Fruit fly (Drosophila melanogaster) whole organism: ENCODE data around the gene CG32036.

Source experiments
- CG8478 ChIP-seq: fragments of >200 bp; optimal IDR thresholded peaks from 2 replicates; lab custom pipeline; 2018; ENCODE audit warnings: inconsistent platforms
- Dll ChIP-seq: fragments of >200 bp; optimal IDR thresholded peaks from 2 replicates; lab custom pipeline; 2017
- EcR ChIP-seq, 2 experiments: fragments of >200 bp; optimal IDR thresholded peaks; 2 replicates each; lab custom pipeline; 2017; ENCODE audit warnings: missing biosample characterization in 2 of 2, missing genetic modification characterization in 2 of 2, missing genetic modification reagents in 2 of 2
- pan ChIP-seq: fragments of >200 bp; optimal IDR thresholded peaks from 2 replicates; lab custom pipeline; 2017
- psq ChIP-seq: fragments of >200 bp; optimal IDR thresholded peaks from 2 replicates; lab custom pipeline; 2017
- usp ChIP-seq: fragments of >200 bp; optimal IDR thresholded peaks from 2 replicates; lab custom pipeline; 2017; ENCODE audit warnings: missing biosample characterization, missing genetic modification characterization, mixed read lengths

Gene CG32036

DNA sequence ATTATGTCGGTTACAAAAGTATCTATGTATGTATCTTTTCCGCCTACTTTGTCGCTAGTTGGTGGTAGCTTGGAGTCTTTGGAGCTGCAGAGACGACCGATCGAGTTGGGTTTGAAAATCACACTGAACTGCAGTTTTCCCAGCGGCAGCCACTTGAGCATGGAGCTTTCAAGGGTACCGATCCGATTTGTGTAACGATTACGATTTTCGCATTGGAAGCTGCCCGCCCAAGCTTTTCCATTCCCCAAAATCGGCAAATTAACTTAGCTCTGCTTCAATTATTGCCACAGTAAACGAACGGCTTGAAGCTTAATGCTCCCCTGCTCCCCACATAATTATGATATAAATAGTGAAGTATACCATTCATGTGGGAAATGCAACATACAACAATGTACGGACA lies at the start of gene CG32036:
CG32036 (minus strand) TSS at position 101 of the 400 bp plus-strand sequence.
- TF ChIP-seq EcR (GFP tag; optimal IDR thresholded peaks at IDR 0.05; lab: Kevin White, UChicago) (no peak), usp (GFP tag; lab: Kevin White, UChicago) (no peak), CG8478 (lab: Kevin White, UChicago) (no peak), pan (lab: Kevin White, UChicago) (no peak), psq (lab: Kevin White, UChicago) (no peak), Dll (lab: Kevin White, UChicago) (no peak)

DNA sequence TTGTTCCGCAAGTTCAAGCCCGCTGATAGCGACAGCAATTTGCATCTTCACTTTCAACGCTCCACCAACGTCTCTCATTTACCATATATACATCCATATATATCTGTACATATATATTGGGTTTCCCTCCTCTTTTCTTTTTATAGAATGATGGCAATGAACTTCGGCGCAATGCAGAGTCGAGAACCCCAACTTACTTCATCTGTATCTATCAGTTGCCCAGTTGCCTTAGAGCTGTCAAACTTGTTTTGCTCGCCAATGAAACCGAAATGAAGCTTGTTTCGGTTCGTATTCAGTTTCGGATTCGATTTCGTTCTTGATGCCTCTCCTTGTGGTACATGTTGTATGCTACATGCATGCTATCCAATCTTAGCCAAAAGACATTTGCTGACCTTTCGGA lies 39.8 kb upstream of the CG32036 start, which contains the start of gene Or67a:
Or67a (plus strand) TSS at position 233 of the 400 bp plus-strand sequence.
- TF ChIP-seq EcR (GFP tag; optimal IDR thresholded peaks at IDR 0.05; lab: Kevin White, UChicago) = peak in 1 of 2 experiments; percentile 87
- no peak for TF ChIP-seq CG8478 (lab: Kevin White, UChicago)

DNA sequence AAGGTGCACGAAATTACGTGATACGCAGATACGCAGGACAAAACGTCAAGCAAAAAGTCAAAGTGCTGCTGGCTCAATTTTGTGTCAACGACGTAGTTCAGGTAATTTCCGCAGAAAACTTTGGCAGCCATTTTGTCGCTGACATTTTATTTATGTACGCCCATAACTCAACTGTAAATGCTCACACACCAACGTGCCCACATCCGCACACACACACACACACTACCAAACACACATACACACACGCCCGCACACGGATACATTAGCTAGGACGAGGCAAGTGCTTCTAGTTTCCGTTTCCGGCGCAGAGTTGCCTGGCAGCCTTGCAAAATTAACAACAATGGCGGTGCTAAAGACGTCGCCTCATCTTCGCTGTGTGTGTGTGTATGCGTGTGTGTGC lies 36.4 kb upstream of the CG32036 start, which contains the start of gene CG33700:
CG33700 (minus strand) TSS at position 101 of the 400 bp plus-strand sequence.
- TF ChIP-seq pan (lab: Kevin White, UChicago) (no peak), EcR (GFP tag; optimal IDR thresholded peaks at IDR 0.05; lab: Kevin White, UChicago) (no peak), Dll (lab: Kevin White, UChicago) (no peak), psq (lab: Kevin White, UChicago) (no peak), CG8478 (lab: Kevin White, UChicago) (no peak), usp (GFP tag; lab: Kevin White, UChicago) (no peak)

DNA sequence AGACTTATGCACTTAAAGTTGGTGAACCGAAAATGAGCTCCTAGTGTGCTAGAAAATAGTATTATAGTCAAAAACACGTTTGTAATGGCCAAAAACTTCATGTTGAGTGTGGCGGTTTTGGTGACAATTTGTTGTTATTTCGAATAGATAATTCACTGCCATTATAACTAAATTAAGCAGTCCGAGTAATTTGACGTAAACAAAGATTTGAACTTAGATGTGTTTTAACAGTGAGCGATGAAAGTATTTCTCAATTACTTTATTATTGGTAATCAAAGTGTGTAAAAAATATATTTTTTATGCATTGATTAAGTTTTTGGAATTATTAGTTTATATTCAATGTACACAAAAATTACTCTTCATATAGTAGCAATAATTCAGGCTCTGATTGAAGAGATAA lies 24.3 kb upstream of the CG32036 start, which contains the start of gene CG33702:
CG33702 (minus strand) TSS at position 101 of the 400 bp plus-strand sequence.
- TF ChIP-seq Dll (lab: Kevin White, UChicago) (no peak), pan (lab: Kevin White, UChicago) (no peak), CG8478 (lab: Kevin White, UChicago) (no peak), usp (GFP tag; lab: Kevin White, UChicago) (no peak), EcR (GFP tag; optimal IDR thresholded peaks at IDR 0.05; lab: Kevin White, UChicago) (no peak), psq (lab: Kevin White, UChicago) (no peak)

DNA sequence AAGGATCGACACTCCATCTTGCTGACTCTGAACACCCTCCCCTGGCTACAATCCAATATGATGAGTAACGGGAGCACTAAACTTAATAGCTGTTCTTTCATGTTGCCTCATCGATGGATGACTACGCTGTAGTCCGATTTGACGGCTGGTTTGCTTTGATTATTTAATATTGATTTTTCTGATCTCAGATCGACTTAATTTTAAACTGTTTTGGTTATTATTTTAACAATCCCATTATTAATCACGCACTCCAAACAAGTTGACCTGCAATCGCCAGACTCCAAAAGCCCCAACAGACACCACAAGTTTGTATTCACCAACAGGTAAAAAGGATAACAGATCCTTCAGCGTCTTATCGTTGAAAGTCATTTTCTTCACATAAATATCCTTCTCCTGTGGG lies 23.5 kb upstream of the CG32036 start, which contains the start of gene CG33703:
CG33703 (minus strand) TSS at position 101 of the 400 bp plus-strand sequence.
- no peak for TF ChIP-seq EcR (GFP tag; optimal IDR thresholded peaks at IDR 0.05; lab: Kevin White, UChicago)
- no peak for TF ChIP-seq CG8478 (lab: Kevin White, UChicago)
- TF ChIP-seq pan (lab: Kevin White, UChicago) = no peak
- TF ChIP-seq usp (GFP tag; lab: Kevin White, UChicago) = no peak
- TF ChIP-seq Dll (lab: Kevin White, UChicago) = no peak
- no peak for TF ChIP-seq psq (lab: Kevin White, UChicago)

DNA sequence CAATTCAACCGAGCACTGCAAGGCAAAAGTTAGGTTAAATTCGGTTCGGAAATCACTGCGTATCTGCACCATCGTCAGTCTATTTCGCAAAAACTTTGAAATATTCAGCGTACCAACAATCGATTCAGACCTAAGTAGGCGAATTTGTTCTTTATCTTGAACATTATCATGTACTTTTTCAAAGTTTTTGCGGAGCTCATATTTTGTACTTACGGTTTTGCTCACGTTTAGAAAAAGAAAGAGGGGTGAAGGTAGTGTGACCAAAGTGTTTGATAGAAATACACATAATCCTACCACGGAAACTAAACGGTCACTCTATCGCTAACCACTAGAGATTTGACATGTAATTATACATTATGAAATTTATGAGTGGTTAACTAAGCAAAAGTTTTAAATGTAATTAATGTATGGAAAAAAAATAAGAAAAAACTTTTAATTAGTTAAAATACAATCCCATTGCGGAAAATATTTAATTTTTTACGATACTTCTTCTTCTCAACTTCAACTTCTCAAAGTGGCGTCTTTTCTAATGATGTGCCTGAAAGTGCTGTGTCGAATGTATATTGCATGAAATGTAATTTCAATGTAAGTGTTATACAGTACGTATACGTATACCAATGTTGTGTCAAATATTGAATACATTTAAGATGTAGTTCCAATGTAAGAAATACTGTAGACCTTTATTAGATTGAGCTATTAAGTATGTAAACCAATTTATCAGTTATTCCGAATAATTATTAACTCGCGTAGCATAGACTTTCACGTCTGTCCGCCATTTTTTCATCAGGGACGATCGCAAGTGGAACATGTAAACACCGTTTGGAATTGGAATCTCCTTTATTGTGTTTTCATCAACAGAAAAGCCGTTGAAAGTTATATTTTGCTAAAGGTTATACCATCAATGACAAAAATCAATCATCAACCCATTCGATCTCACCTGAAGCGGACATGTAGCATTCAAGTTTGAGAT lies 22.5 kb upstream of the CG32036 start, which contains the start of gene RpS9:
RpS9 (minus strand) TSS at position 245 of the 970 bp plus-strand sequence.
- TF ChIP-seq usp (GFP tag; lab: Kevin White, UChicago) = no peak

DNA sequence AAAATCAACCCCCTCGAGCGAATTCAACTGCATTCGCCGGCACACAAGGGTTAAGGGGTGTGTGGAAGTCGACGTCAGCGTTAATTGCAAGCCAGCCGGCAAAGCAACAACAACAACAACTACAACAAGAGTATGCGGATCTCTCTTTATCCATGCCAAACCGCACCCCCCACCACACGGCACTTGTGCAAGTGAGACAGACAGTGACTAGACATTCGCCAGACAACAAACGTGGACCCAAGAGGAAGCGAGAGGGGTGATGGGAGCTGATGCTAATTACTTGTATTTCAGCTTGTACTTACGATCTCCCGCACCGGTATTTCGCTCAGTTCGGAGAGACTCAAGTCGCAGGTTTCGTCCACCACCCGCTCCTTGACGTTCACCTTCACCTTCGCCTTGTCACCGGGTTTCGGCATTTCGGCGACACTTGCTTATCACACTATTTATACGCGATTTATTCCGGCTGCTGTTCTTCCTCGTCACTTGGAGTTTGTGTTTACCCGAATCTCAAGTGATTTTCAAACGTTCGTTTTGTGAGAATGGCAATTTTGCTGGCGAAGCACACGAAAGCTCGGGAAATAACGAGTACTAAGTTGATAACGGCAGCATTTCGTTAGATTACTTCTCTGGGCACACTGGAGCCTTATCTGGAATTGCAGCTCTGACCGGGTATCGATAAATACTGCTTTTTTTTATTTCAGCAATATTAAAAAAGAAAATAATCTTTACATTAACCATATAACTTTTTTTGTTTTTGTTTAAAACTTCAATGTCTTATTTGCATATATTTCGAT lies 20.2 kb upstream of the CG32036 start, which contains the start of gene CG3408:
CG3408 (minus strand) TSS at position 547 of the 794 bp plus-strand sequence.
- TF ChIP-seq usp (GFP tag; lab: Kevin White, UChicago) (no peak), CG8478 (lab: Kevin White, UChicago) (peak; percentile 37), psq (lab: Kevin White, UChicago) (no peak)

DNA sequence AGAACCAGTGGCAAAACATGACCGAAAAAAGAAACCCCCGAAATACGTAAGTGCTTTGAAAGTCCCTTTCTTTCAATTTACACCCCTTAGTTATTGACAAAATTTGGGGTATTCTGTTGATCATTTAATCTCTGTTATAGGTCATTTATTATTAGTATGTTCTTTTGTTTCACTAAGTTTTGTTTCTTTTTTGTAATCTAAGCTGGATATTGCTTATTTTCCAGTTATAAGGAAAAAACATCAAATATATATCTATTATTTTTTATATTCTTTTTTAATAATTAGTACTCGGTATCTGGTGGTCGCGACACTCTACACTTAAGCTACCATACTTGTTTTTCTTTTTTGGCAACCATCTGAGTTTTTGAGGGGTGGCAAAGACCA lies 19.6 kb upstream of the CG32036 start:
- TF ChIP-seq usp (GFP tag; lab: Kevin White, UChicago) (no peak), Dll (lab: Kevin White, UChicago) (no peak), pan (lab: Kevin White, UChicago) (peak; percentile 75)

DNA sequence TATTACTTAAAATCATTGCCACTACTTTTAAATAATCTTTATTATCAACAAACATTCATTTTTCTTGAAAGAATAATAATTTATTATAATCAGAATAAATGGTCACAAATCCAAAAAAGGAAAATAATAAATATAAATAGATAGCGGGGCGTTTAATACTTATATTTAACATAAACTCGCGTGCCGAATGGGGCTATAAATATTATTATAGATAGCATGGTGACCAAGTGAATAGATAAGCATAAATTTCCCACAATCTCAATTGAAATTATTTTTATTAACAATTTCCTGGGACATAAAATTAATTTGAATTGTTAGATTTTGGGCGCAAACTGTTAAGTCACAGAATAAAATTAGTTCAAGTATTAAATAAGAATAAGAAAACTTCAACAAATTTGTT lies 17.4 kb upstream of the CG32036 start:
- no peak for TF ChIP-seq Dll (lab: Kevin White, UChicago)
- TF ChIP-seq usp (GFP tag; lab: Kevin White, UChicago) = no peak
- no peak for TF ChIP-seq CG8478 (lab: Kevin White, UChicago)
- TF ChIP-seq pan (lab: Kevin White, UChicago) = no peak
- no peak for TF ChIP-seq EcR (GFP tag; optimal IDR thresholded peaks at IDR 0.05; lab: Kevin White, UChicago)
- TF ChIP-seq psq (lab: Kevin White, UChicago) = no peak

DNA sequence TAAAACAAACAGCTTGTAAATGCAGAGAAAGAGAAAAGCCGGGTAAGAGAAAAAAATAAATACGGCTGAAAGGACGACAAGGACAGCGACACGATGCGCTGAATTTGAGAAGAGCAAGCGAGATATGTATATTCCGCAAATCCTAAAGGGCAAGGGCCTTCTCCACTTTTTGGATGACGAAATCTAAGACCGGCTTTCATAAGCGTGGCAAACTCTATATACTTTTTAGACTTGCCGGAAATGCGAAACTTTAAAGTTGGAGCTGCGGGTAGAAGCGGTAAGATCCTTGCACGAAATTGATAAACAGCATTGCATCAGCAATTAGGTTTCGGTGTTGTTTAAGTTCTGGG lies 16.7 kb upstream of the CG32036 start:
- TF ChIP-seq pan (lab: Kevin White, UChicago) (no peak), EcR (GFP tag; optimal IDR thresholded peaks at IDR 0.05; lab: Kevin White, UChicago) (peak; percentile 49 to 61)

DNA sequence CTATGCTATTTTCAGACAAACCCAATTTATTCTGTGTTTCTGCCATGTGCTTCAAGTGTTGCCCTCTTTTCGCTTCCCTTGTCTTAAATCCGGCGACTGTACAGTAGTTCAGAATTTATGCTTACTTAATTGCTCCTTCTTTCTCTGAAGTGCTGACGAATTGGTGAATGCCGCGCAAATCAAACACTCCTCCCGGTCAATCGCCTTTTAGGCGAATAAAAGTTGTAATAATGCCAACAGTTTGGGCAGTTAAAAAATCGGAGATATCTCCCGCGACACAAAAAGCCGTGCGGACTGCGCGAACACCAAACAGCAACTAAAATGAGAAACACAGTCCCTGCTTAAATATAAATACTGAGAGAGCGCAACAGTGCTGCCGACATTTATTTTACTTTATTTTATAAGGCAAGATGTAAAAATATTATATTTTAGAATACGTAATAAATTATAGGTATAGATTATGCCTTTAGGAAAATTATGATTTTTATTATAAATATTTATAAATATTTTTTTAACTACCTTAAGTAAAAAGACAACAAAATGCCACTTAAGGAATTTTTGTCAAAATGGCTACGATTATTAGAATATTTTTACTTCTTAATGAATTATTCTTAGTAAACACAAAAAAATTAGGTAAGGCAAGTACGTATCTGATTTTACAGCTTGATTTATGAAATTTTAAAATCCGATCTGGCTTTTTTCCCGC lies 16.1 kb upstream of the CG32036 start, which contains the start of gene path:
path (minus strand) TSS at position 322 of the 706 bp plus-strand sequence.
- TF ChIP-seq psq (lab: Kevin White, UChicago) = no peak
- no peak for TF ChIP-seq pan (lab: Kevin White, UChicago)
- no peak for TF ChIP-seq usp (GFP tag; lab: Kevin White, UChicago)
- no peak for TF ChIP-seq Dll (lab: Kevin White, UChicago)
